Worm (Caenorhabditis elegans): ENCODE results near the gene nhr-233.
A peak's percentile ranks its signal among the peaks of the same experiment; 100 is the strongest.

nhr-233 gene

ce11 chrV:16537908-16538446 is 32.6 kb downstream of the nhr-233 start, which contains the start of gene Y32B12B.2 (continued):
- no peak for TF ChIP-seq hlh-6 (tag; optimal IDR thresholded peaks at IDR 0.05)
- TF ChIP-seq pha-4 (tag; optimal IDR thresholded peaks at IDR 0.05): no peak
- TF ChIP-seq ceh-2 (tag; optimal IDR thresholded peaks at IDR 0.05): peak; percentile 1
- TF ChIP-seq dve-1 (tag; optimal IDR thresholded peaks at IDR 0.05): no peak
- peak; percentile 7 for TF ChIP-seq tbx-7 (tag; optimal IDR thresholded peaks at IDR 0.05)
- TF ChIP-seq syd-9 (tag; optimal IDR thresholded peaks at IDR 0.05): no peak

DNA sequence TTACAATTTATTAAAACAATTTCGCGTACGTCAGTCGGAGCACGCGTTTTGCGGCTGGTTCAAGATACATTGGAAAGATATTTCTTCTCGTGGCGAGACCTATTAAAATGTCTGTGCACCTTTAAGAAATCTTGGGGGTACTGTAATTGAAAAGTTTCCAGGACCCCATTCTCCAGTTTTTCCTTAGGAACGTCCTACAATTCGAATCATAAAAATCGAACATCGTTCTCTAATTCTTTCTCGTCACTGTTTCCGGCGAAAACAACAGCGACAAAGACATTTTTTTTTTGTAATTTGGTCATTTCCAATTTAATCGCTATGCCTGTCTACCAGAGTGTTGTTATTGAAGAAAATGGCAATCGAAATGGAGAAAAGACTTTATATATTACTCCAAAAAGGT is 33.9 kb downstream of the nhr-233 start, which contains the start of gene Y32B12B.1:
TSS of gene Y32B12B.1 (plus strand) at position 301 of the 400 bp plus-strand sequence.
- no peak for TF ChIP-seq hlh-15 (tag; optimal IDR thresholded peaks at IDR 0.05)
- no peak for TF ChIP-seq lin-11 (tag; optimal IDR thresholded peaks at IDR 0.05)
- no peak for TF ChIP-seq pat-9 (tag; optimal IDR thresholded peaks at IDR 0.05)
- no peak for TF ChIP-seq tbx-7 (tag; optimal IDR thresholded peaks at IDR 0.05)
- TF ChIP-seq gmeb-2 (tag; optimal IDR thresholded peaks at IDR 0.05): no peak
- TF ChIP-seq ceh-45 (GFP tag; IDR thresholded peaks at IDR 0.05): no peak
- TF ChIP-seq ceh-18 (tag; optimal IDR thresholded peaks at IDR 0.05): no peak
- no peak for TF ChIP-seq madf-2 (tag; optimal IDR thresholded peaks at IDR 0.05)
- TF ChIP-seq ceh-19 (GFP tag; optimal IDR thresholded peaks at IDR 0.05): no peak
- no peak for TF ChIP-seq unc-55 (GFP tag; optimal IDR thresholded peaks at IDR 0.05)
- TF ChIP-seq unc-3 (GFP tag; conservative IDR thresholded peaks at IDR 0.05): no peak
- TF ChIP-seq unc-3 (tag; optimal IDR thresholded peaks at IDR 0.05): no peak
- TF ChIP-seq pha-2 (tag; optimal IDR thresholded peaks at IDR 0.05): no peak
- no peak for TF ChIP-seq npax-4 (tag; optimal IDR thresholded peaks at IDR 0.05)
- TF ChIP-seq sdc-2 (tag; optimal IDR thresholded peaks at IDR 0.05): no peak
- no peak for TF ChIP-seq ceh-30 (tag; optimal IDR thresholded peaks at IDR 0.05)
- no peak for TF ChIP-seq nfya-1 (tag; optimal IDR thresholded peaks at IDR 0.05)
- TF ChIP-seq fkh-6 (tag; optimal IDR thresholded peaks at IDR 0.05): no peak
- no peak for TF ChIP-seq Y22D7AL.16 (tag; optimal IDR thresholded peaks at IDR 0.05)
- no peak for TF ChIP-seq pha-4 (tag; optimal IDR thresholded peaks at IDR 0.05)

ce11 chrV:16535172-16535571 is 35.4 kb downstream of the nhr-233 start, which contains the start of gene Y32B12B.8:
Y32B12B.8 (plus strand) TSS chrV:16535472.
- TF ChIP-seq ceh-30 (tag; optimal IDR thresholded peaks at IDR 0.05): no peak
- TF ChIP-seq sox-2 (GFP tag; IDR thresholded peaks at IDR 0.05): no peak
- TF ChIP-seq tbx-7 (tag; optimal IDR thresholded peaks at IDR 0.05): no peak
- no peak for TF ChIP-seq ref-2 (tag; optimal IDR thresholded peaks at IDR 0.05)
- TF ChIP-seq ztf-16 (tag; optimal IDR thresholded peaks at IDR 0.05): no peak
- no peak for TF ChIP-seq lim-6 (tag; optimal IDR thresholded peaks at IDR 0.05)
- no peak for TF ChIP-seq ceh-2 (tag; optimal IDR thresholded peaks at IDR 0.05)
- TF ChIP-seq unc-55 (GFP tag; optimal IDR thresholded peaks at IDR 0.05): no peak

ce11 chrV:16534000-16534399 is 36.6 kb downstream of the nhr-233 start, which contains the start of gene cpr-2:
cpr-2 (minus strand) TSS chrV:16534100.
- TF ChIP-seq che-1 (tag; optimal IDR thresholded peaks at IDR 0.05) (no peak), F13H6.1 (tag; optimal IDR thresholded peaks at IDR 0.05) (no peak), ceh-14 (tag; optimal IDR thresholded peaks at IDR 0.05) (no peak), K09A11.1 (tag; optimal IDR thresholded peaks at IDR 0.05; ENCODE audit: insufficient read depth) (no peak), ceh-22 (tag; optimal IDR thresholded peaks at IDR 0.05) (no peak), unc-3 (GFP tag; conservative IDR thresholded peaks at IDR 0.05) (no peak), unc-3 (tag; optimal IDR thresholded peaks at IDR 0.05) (no peak), ceh-2 (tag; optimal IDR thresholded peaks at IDR 0.05) (no peak), mec-3 (tag; optimal IDR thresholded peaks at IDR 0.05; ENCODE audit: borderline replicate concordance) (no peak), ceh-45 (GFP tag; IDR thresholded peaks at IDR 0.05) (no peak), nfya-1 (tag; optimal IDR thresholded peaks at IDR 0.05) (no peak), unc-42 (tag; optimal IDR thresholded peaks at IDR 0.05) (no peak), nhr-11 (tag; optimal IDR thresholded peaks at IDR 0.05) (no peak), eyg-1 (tag; optimal IDR thresholded peaks at IDR 0.05) (no peak)
